Worm (Caenorhabditis elegans): ENCODE data around the gene lmp-2.

Gene lmp-2

ce11 chrX:1123471-1123870 lies 1.9 kb upstream of the lmp-2 start (continued):
- TF ChIP-seq C06A6.2 (GFP tag; conservative IDR thresholded peaks at IDR 0.05) (no peak), Y67H2A.10 (GFP tag; conservative IDR thresholded peaks at IDR 0.05) (no peak), attf-6 (GFP tag; IDR thresholded peaks at IDR 0.05) (no peak)

- TF ChIP-seq egl-44 (GFP tag; IDR thresholded peaks at IDR 0.05) = no peak
- TF ChIP-seq lin-40 (tag; optimal IDR thresholded peaks at IDR 0.05) = peak; percentile 39
- no peak for TF ChIP-seq F57A8.1 (GFP tag; optimal IDR thresholded peaks at IDR 0.05)
- peak; percentile 24 for TF ChIP-seq somi-1 (GFP tag; optimal IDR thresholded peaks at IDR 0.05)
Observed at ce11 chrX:1124146-1124545, 1.3 kb upstream of the lmp-2 start, which contains the start of gene C05D9.9. Gene C05D9.9, minus strand, starts transcription at chrX:1124246.

- TF ChIP-seq die-1 (tag; optimal IDR thresholded peaks at IDR 0.05) (no peak), nhr-80 (tag; optimal IDR thresholded peaks at IDR 0.05) (peak; percentile 31), F37B4.10 (GFP tag; IDR thresholded peaks at IDR 0.05) (no peak), snpc-4 (GFP tag; optimal IDR thresholded peaks at IDR 0.05) (no peak), snpc-4 (tag; optimal IDR thresholded peaks at IDR 0.05) (no peak), egrh-3 (GFP tag; IDR thresholded peaks at IDR 0.05) (no peak), hmg-20 (GFP tag; IDR thresholded peaks at IDR 0.05) (no peak)
Observed at ce11 chrX:1126207-1126606, 792 bp downstream of the lmp-2 start.

- TF ChIP-seq aptf-2 (GFP tag; conservative IDR thresholded peaks at IDR 0.05) = no peak
- TF ChIP-seq pbrm-1 (GFP tag; IDR thresholded peaks at IDR 0.05) = peak; percentile 23; the same call in 1 of the 2 replicates
- TF ChIP-seq let-607 (tag; optimal IDR thresholded peaks at IDR 0.05) = peak; percentile 60 to 73
- no peak for TF ChIP-seq ZK185.1 (tag; optimal IDR thresholded peaks at IDR 0.05; ENCODE audit: poor library complexity, severe bottlenecking)
- TF ChIP-seq attf-5 (GFP tag; optimal IDR thresholded peaks at IDR 0.05) = peak; percentile 71
- no peak for TF ChIP-seq snpc-3.4 (tag; optimal IDR thresholded peaks at IDR 0.05)
- TF ChIP-seq ztf-3 (GFP tag; optimal IDR thresholded peaks at IDR 0.05) = no peak
- TF ChIP-seq dox-1 (GFP tag; IDR thresholded peaks at IDR 0.05) = peak; percentile 76; the same call in 1 of the 2 replicates
- no peak for TF ChIP-seq unc-130 (GFP tag; optimal IDR thresholded peaks at IDR 0.05)
- peak; percentile 68 for TF ChIP-seq zfh-2 (GFP tag; conservative IDR thresholded peaks at IDR 0.05)
- 0 out of 2 replicates have a peak, but pooled peaks have one; percentile 19 for TF ChIP-seq B0336.3 (GFP tag; IDR thresholded peaks at IDR 0.05)
- no peak for TF ChIP-seq cebp-2 (GFP tag; IDR thresholded peaks at IDR 0.05)
- TF ChIP-seq egrh-3 (GFP tag; IDR thresholded peaks at IDR 0.05) = peak; percentile 73
- TF ChIP-seq snpc-4 (GFP tag; optimal IDR thresholded peaks at IDR 0.05) = no peak
- peak in 2 of 4 experiments; percentile 17 to 36 for TF ChIP-seq snpc-4 (tag; optimal IDR thresholded peaks at IDR 0.05)
- no peak for TF ChIP-seq ztf-28 (GFP tag; IDR thresholded peaks at IDR 0.05)
- no peak for TF ChIP-seq ztf-18 (tag; optimal IDR thresholded peaks at IDR 0.05)
- TF ChIP-seq gei-17 (GFP tag; optimal IDR thresholded peaks at IDR 0.05) = no peak
- no peak for TF ChIP-seq nhr-90 (tag; optimal IDR thresholded peaks at IDR 0.05)
- no peak for TF ChIP-seq B0019.2 (GFP tag; conservative IDR thresholded peaks at IDR 0.05)
- TF ChIP-seq nhr-80 (tag; optimal IDR thresholded peaks at IDR 0.05) = peak; percentile 85
- TF ChIP-seq hmg-1.2 (GFP tag; IDR thresholded peaks at IDR 0.05) = peak; percentile 40; the same call in 1 of the 2 replicates
- TF ChIP-seq cebp-1 (GFP tag; IDR thresholded peaks at IDR 0.05) = peak; percentile 43; the same call in 1 of the 2 replicates
- TF ChIP-seq cebp-1 (tag; optimal IDR thresholded peaks at IDR 0.05) = peak; percentile 65
- TF ChIP-seq zim-3 (tag; optimal IDR thresholded peaks at IDR 0.05) = no peak
- TF ChIP-seq dpl-1 (GFP tag; optimal IDR thresholded peaks at IDR 0.05) = no peak
- peak; percentile 33 for TF ChIP-seq lin-40 (tag; optimal IDR thresholded peaks at IDR 0.05)
- peak; percentile 90 for TF ChIP-seq mcd-1 (GFP tag; IDR thresholded peaks at IDR 0.05)
- TF ChIP-seq B0035.1 (tag; optimal IDR thresholded peaks at IDR 0.05) = no peak
- TF ChIP-seq ceh-27 (GFP tag; optimal IDR thresholded peaks at IDR 0.05) = peak; percentile 40
- TF ChIP-seq sea-2 (GFP tag; IDR thresholded peaks at IDR 0.05) = no peak
- no peak for TF ChIP-seq let-526 (GFP tag; IDR thresholded peaks at IDR 0.05)
- TF ChIP-seq hsf-1 (GFP tag; IDR thresholded peaks at IDR 0.05) = no peak
- TF ChIP-seq pha-4 (tag; optimal IDR thresholded peaks at IDR 0.05) = peak; percentile 5
Observed at ce11 chrX:1128503-1129036, 3.2 kb downstream of the lmp-2 start, which contains the start of gene snx-1. Gene snx-1, plus strand, starts transcription at chrX:1128986.

Measured in whole organism, young adult.